Worm (Caenorhabditis elegans): ENCODE data around the gene degl-2.

The degl-2 gene

ce11 chrIV:9623269-9623668 lies 20.0 kb upstream of the degl-2 start, which contains the start of gene W09C2.9 (continued):
- TF ChIP-seq madf-5 (GFP tag; IDR thresholded peaks at IDR 0.05) = no peak
- TF ChIP-seq mep-1 (tag; optimal IDR thresholded peaks at IDR 0.05) = no peak

DNA sequence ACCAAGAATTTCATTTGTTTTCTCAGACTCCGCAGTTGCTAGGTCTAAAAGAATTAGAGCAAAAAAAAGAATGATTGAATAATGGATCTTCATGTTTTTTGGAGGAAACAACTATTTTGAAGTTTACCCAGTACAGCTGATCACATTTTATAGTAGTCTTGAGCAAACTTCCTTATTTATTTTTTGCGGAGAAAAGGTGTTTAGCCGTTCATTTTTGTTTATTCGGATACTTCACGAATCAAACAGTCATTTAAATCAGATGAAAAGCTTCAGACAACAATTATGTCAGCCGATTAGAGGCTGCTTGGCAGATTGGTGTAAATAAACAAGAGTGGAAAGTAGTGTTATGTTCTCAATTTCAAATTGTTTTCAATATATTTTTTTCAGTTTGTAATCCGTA lies 19.0 kb upstream of the degl-2 start, which contains the start of gene W09C2.8:
Gene W09C2.8, minus strand, starts transcription at position 101 of the 400 bp plus-strand sequence.
- TF ChIP-seq madf-5 (GFP tag; IDR thresholded peaks at IDR 0.05) = no peak
- no peak for TF ChIP-seq D1046.2 (GFP tag; IDR thresholded peaks at IDR 0.05)
- TF ChIP-seq zfp-2 (tag; optimal IDR thresholded peaks at IDR 0.05) = no peak
- TF ChIP-seq lin-13 (GFP tag; optimal IDR thresholded peaks at IDR 0.05) = no peak
- TF ChIP-seq dpl-1 (GFP tag; optimal IDR thresholded peaks at IDR 0.05) = no peak
- TF ChIP-seq hlh-11 (tag; optimal IDR thresholded peaks at IDR 0.05) = no peak
- no peak for TF ChIP-seq pqm-1 (tag; optimal IDR thresholded peaks at IDR 0.05)
- TF ChIP-seq zag-1 (tag; optimal IDR thresholded peaks at IDR 0.05) = no peak
- no peak for TF ChIP-seq F10B5.3 (tag; optimal IDR thresholded peaks at IDR 0.05)
- TF ChIP-seq ama-1 (optimal IDR thresholded peaks at IDR 0.05) = no peak
- no peak for TF ChIP-seq F26F4.8 (GFP tag; conservative IDR thresholded peaks at IDR 0.05)

DNA sequence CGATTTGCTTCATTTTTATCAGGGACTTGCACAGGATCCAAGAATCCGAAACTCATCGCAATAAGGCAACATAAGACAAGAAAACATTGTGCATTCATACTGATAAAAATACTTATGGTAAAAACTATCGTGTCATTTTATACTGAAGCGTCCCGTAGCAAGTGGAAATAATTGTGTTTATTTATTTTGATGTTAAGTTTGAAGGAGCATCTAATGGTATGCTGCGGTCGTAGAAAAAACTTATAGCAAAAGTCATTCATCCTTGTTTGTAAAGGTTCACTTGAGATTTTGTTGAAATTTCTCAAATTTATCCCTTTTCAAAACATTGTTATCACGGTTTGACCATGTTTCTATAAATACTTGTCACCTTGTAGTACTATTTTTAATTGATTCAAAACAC lies 18.3 kb upstream of the degl-2 start, which contains the start of gene W09C2.10:
Gene W09C2.10, minus strand, starts transcription at position 101 of the 400 bp plus-strand sequence.
- TF ChIP-seq R02D3.7 (tag; optimal IDR thresholded peaks at IDR 0.05) (no peak), zip-11 (GFP tag; IDR thresholded peaks at IDR 0.05) (no peak), nhr-76 (tag; optimal IDR thresholded peaks at IDR 0.05) (no peak), mes-2 (tag; optimal IDR thresholded peaks at IDR 0.05; ENCODE audit: poor library complexity, severe bottlenecking) (no peak), egl-43 (GFP tag; IDR thresholded peaks at IDR 0.05) (no peak), rbr-2 (tag; optimal IDR thresholded peaks at IDR 0.05) (no peak), mdt-29 (GFP tag; IDR thresholded peaks at IDR 0.05) (no peak), hmg-1.1 (GFP tag; IDR thresholded peaks at IDR 0.05) (no peak), T26A8.4 (GFP tag; IDR thresholded peaks at IDR 0.05) (no peak)

ce11 chrIV:9625829-9626228 lies 17.5 kb upstream of the degl-2 start:
- TF ChIP-seq snpc-1.2 (GFP tag; IDR thresholded peaks at IDR 0.05) = no peak
- TF ChIP-seq lin-39 (tag; optimal IDR thresholded peaks at IDR 0.05) = no peak
- no peak for TF ChIP-seq egl-27 (tag; optimal IDR thresholded peaks at IDR 0.05)
- no peak for TF ChIP-seq ceh-44 (GFP tag; IDR thresholded peaks at IDR 0.05)
- TF ChIP-seq Y105C5A.15 (GFP tag; IDR thresholded peaks at IDR 0.05) = no peak
- TF ChIP-seq unc-62 (GFP tag; optimal IDR thresholded peaks at IDR 0.05 in 1 of 2) = no peak
- TF ChIP-seq unc-62 (tag; optimal IDR thresholded peaks at IDR 0.05) = no peak
- TF ChIP-seq daf-19 (GFP tag; conservative IDR thresholded peaks at IDR 0.05) = no peak
- TF ChIP-seq nhr-28 (tag; optimal IDR thresholded peaks at IDR 0.05) = peak; percentile 52
- TF ChIP-seq saeg-2 (GFP tag; IDR thresholded peaks at IDR 0.05) = no peak
- peak in 1 of 2 experiments; percentile 25 for TF ChIP-seq mdl-1 (tag; optimal IDR thresholded peaks at IDR 0.05)
- TF ChIP-seq dve-1 (tag; optimal IDR thresholded peaks at IDR 0.05; ENCODE audit: insufficient read depth) = peak; percentile 65
- TF ChIP-seq mxl-2 (GFP tag; conservative IDR thresholded peaks at IDR 0.05) = no peak
- TF ChIP-seq mep-1 (tag; optimal IDR thresholded peaks at IDR 0.05) = peak; percentile 20
- peak; percentile 27 for TF ChIP-seq hlh-11 (tag; optimal IDR thresholded peaks at IDR 0.05)
- TF ChIP-seq ctbp-1 (GFP tag; IDR thresholded peaks at IDR 0.05) = no peak
- TF ChIP-seq Y48G9A.11 (GFP tag; IDR thresholded peaks at IDR 0.05) = no peak
- TF ChIP-seq hmg-1.1 (GFP tag; IDR thresholded peaks at IDR 0.05) = 0 out of 2 replicates have a peak, but pooled peaks have one; percentile 22
- TF ChIP-seq dmd-6 (GFP tag; IDR thresholded peaks at IDR 0.05) = peak; percentile 42; the same call in 1 of the 2 replicates
- TF ChIP-seq zip-2 (tag; optimal IDR thresholded peaks at IDR 0.05) = no peak
- TF ChIP-seq hif-1 (tag; optimal IDR thresholded peaks at IDR 0.05) = peak in 1 of 2 experiments; percentile 17
- no peak for TF ChIP-seq nhr-25 (tag; optimal IDR thresholded peaks at IDR 0.05; ENCODE audit: borderline replicate concordance, insufficient read depth)
- TF ChIP-seq ceh-62 (tag; optimal IDR thresholded peaks at IDR 0.05) = no peak
- TF ChIP-seq arid-1 (GFP tag; conservative IDR thresholded peaks at IDR 0.05) = 0 out of 2 replicates have a peak, but pooled peaks have one; percentile 13
- no peak for TF ChIP-seq F49E8.2 (tag; optimal IDR thresholded peaks at IDR 0.05; ENCODE audit: borderline replicate concordance)
- TF ChIP-seq zfp-3 (GFP tag; conservative IDR thresholded peaks at IDR 0.05) = no peak
- TF ChIP-seq tag-97 (GFP tag; IDR thresholded peaks at IDR 0.05) = no peak
- no peak for TF ChIP-seq nhr-111 (GFP tag; optimal IDR thresholded peaks at IDR 0.05)
- TF ChIP-seq nhr-77 (tag; optimal IDR thresholded peaks at IDR 0.05) = peak; percentile 21

Data from whole organism, L4 larva.